Worm (Caenorhabditis elegans) whole organism, midembryonic: ENCODE results near the gene pfd-2.

Experiments
- T22C8.4 ChIP-seq: fragments of 200-800 bp; sonication (Bioruptor generic); IDR thresholded peaks from 2 replicates; pipeline ENCODE4 v1.3.6; 2022; ENCODE audit warnings: missing genetic modification characterization, missing compliant biosample characterization
- cog-1 ChIP-seq: sonication (generic microtip); optimal IDR thresholded peaks from 2 replicates; lab custom pipeline; 2016; ENCODE audit warnings: missing genetic modification characterization, missing compliant biosample characterization
- flt-1 ChIP-seq: fragments of 200-800 bp; sonication (Bioruptor generic); IDR thresholded peaks from 2 replicates; pipeline ENCODE4 v1.3.6; 2022; ENCODE audit warnings: missing genetic modification characterization, missing compliant biosample characterization
- klf-2 ChIP-seq: fragments of 200-800 bp; sonication (Bioruptor generic); conservative IDR thresholded peaks from 2 replicates; pipeline ENCODE4 v1.3.6; 2022; ENCODE audit warnings: missing genetic modification reagents, missing genetic modification characterization, missing compliant biosample characterization
- med-1 ChIP-seq: sonication (generic microtip); optimal IDR thresholded peaks from 2 replicates; lab custom pipeline; 2017; ENCODE audit warnings: missing genetic modification characterization, mild to moderate bottlenecking, missing compliant biosample characterization, antibody characterized with exemption, missing genetic modification reagents; ENCODE audit not compliant: insufficient read depth
- ref-1 ChIP-seq: fragments of 200-800 bp; sonication (Bioruptor generic); conservative IDR thresholded peaks from 2 replicates; pipeline ENCODE4 v1.3.6; 2022; ENCODE audit warnings: missing genetic modification reagents, missing genetic modification characterization, missing compliant biosample characterization
- tab-1 ChIP-seq: fragments of 200-800 bp; sonication (Bioruptor generic); IDR thresholded peaks from 2 replicates; pipeline ENCODE4 v1.3.6; 2022; ENCODE audit warnings: missing genetic modification characterization, missing compliant biosample characterization
- ztf-23 ChIP-seq: fragments of 200-800 bp; sonication (Bioruptor generic); IDR thresholded peaks from 2 replicates; pipeline ENCODE4 v1.3.6; 2022; ENCODE audit warnings: missing genetic modification reagents, missing genetic modification characterization, missing compliant biosample characterization
- ztf-29 ChIP-seq: fragments of 200-800 bp; sonication (Bioruptor generic); IDR thresholded peaks from 2 replicates; pipeline ENCODE4 v1.3.6; 2022; ENCODE audit warnings: missing genetic modification reagents, missing genetic modification characterization, missing compliant biosample characterization

ce11 chrII:4359219-4359618 is 32.7 kb downstream of the pfd-2 start:
- no peak for TF ChIP-seq med-1 (GFP tag; lab: Kevin White, UChicago)
- TF ChIP-seq tab-1 = no peak
- no peak for TF ChIP-seq flt-1
- TF ChIP-seq klf-2 (GFP tag; lab: Robert Waterston, UW) = no peak
- no peak for TF ChIP-seq ztf-29
- TF ChIP-seq ztf-23 = no peak
- TF ChIP-seq cog-1 (tag; lab: Kevin White, UChicago) = no peak
- TF ChIP-seq T22C8.4 (GFP tag; lab: Robert Waterston, UW) = no peak
- no peak for TF ChIP-seq ref-1 (GFP tag; lab: Robert Waterston, UW)
